Worm (Caenorhabditis elegans) whole organism, young adult: Measurements from ENCODE around the gene ver-4.

ENCODE experiments used
- F49E8.2 ChIP-seq: sonication (generic microtip); optimal IDR thresholded peaks from 3 replicates; lab custom pipeline; 2017; ENCODE audit warnings: missing genetic modification characterization, mild to moderate bottlenecking, missing compliant biosample characterization, antibody characterized with exemption, moderate library complexity; ENCODE audit not compliant: insufficient read depth
- Y79H2A.3 ChIP-seq: fragments of 200-800 bp; sonication (Bioruptor generic); conservative IDR thresholded peaks from 2 replicates; pipeline ENCODE4 v1.3.6; 2022; ENCODE audit warnings: missing genetic modification reagents, missing genetic modification characterization, missing compliant biosample characterization
- ama-1 ChIP-seq, 3 experiments: fragments of 150-350 bp in 1 of 3; sonication (generic microtip) in 2 of 3; optimal IDR thresholded peaks; 2 replicates each; lab custom pipeline; 2014 to 2018; ENCODE audit warnings: missing biosample characterization in 2 of 3, missing genetic modification characterization in 2 of 3, missing genetic modification reagents in 2 of 3
- snpc-1.1 ChIP-seq: sonication (generic microtip); optimal IDR thresholded peaks from 2 replicates; lab custom pipeline; 2017; ENCODE audit warnings: missing genetic modification characterization, mild to moderate bottlenecking, missing compliant biosample characterization, antibody characterized with exemption, moderate library complexity, missing genotype, missing genetic modification reagents; ENCODE audit not compliant: insufficient read depth

- TF ChIP-seq Y79H2A.3 (GFP tag; lab: Robert Waterston, UW) (no peak), ama-1 (optimal IDR thresholded peaks at IDR 0.05; lab: Kevin White, UChicago) (no peak), ama-1 (GFP tag; optimal IDR thresholded peaks at IDR 0.05; lab: Kevin White, UChicago) (no peak), F49E8.2 (tag; lab: Kevin White, UChicago) (no peak), snpc-1.1 (no peak)
Measured at ce11 chrX:11031869-11032268, 49.7 kb downstream of the ver-4 start.
